Fruit fly (Drosophila melanogaster): ENCODE results near the gene atk.

Gene atk

DNA sequence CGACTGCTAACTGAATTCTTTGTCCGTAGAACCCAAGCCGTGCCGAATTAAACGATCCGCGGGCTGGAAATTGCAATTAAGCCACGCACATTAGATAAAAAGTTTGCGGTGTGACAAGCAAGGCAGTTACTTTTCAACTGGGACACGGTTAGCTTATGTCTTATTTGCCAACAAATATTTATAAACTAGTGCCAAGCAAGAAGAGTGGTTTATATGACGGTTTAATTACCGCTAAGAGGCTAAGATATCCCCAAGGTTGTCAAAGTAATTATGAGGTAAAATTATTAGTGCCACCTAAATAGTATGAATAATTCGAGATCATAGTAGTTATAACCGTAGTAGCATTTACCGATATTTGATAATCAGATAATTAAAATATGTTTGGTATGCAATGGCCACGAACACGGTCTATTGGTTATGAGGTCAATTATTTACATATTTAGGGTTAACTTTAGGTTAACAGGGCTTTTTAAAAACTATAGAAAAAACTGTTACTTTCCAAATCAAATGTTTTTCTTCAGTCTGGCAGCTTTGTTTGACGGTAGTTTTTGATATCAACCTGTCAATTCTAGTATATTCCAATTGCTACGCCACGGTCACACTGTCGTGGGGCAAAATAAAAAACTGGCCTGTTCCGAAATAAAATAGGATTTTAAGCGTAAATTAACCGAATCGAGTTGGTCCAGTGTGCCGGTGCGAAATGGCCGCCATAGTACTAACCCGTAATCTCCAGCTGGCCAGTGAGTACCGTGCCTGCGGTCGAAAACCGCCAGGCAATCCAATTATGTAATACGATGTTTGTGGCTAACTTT is 30.3 kb upstream of the atk start, which contains the start of gene ZnT77C:
Gene ZnT77C, minus strand, starts transcription at position 142 of the 812 bp plus-strand sequence.
- TF ChIP-seq Sox15 (GFP tag; optimal IDR thresholded peaks at IDR 0.05), result no peak
- TF ChIP-seq CG6808 (GFP tag; optimal IDR thresholded peaks at IDR 0.05), result no peak
- TF ChIP-seq vri (GFP tag; optimal IDR thresholded peaks at IDR 0.05), result peak; percentile 83
- TF ChIP-seq Eip78C (GFP tag), result peak; percentile 37
- no peak for TF ChIP-seq Blimp-1 (GFP tag; optimal IDR thresholded peaks at IDR 0.05)
- no peak for TF ChIP-seq fd59A (GFP tag; optimal IDR thresholded peaks at IDR 0.05)
- no peak for TF ChIP-seq esn (GFP tag; optimal IDR thresholded peaks at IDR 0.05)
- TF ChIP-seq Sox14 (GFP tag; optimal IDR thresholded peaks at IDR 0.05), result peak; percentile 5
- no peak for TF ChIP-seq Hr38 (GFP tag; optimal IDR thresholded peaks at IDR 0.05)
- no peak for TF ChIP-seq CG15336 (GFP tag; IDR thresholded peaks at IDR 0.05)
- no peak for TF ChIP-seq CG10631 (GFP tag; optimal IDR thresholded peaks at IDR 0.05)
- no peak for TF ChIP-seq net (GFP tag; optimal IDR thresholded peaks at IDR 0.05)
- TF ChIP-seq CG8319 (GFP tag; optimal IDR thresholded peaks at IDR 0.05), result no peak

DNA sequence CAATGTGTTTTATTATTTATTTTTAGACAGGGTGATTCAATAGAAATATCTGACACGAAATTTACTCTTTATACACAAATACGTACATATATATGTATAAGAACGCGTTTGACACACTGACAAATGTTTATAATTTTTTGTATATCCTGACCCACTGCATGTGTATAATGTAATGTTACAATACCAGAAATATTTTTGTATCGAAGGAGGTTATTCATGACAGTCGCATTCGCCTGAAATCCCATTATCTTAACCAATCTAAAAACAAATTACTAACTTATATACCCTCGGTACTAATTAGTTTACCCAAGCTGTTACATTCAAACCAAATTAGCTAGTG is 29.6 kb upstream of the atk start:
- TF ChIP-seq CG32006 (GFP tag; optimal IDR thresholded peaks at IDR 0.05) (peak; percentile 50), dsx (GFP tag; optimal IDR thresholded peaks at IDR 0.05; ENCODE audit: poor library complexity, severe bottlenecking) (no peak), CG10669 (GFP tag; optimal IDR thresholded peaks at IDR 0.05) (no peak), CG31627 (GFP tag; optimal IDR thresholded peaks at IDR 0.05) (no peak), Eip78C (GFP tag) (peak; percentile 52), CG11762 (GFP tag; optimal IDR thresholded peaks at IDR 0.05; ENCODE audit: insufficient read depth) (no peak), OdsH (GFP tag; optimal IDR thresholded peaks at IDR 0.05) (peak; percentile 28), pdm3 (GFP tag; optimal IDR thresholded peaks at IDR 0.05) (no peak), CG3919 (GFP tag; optimal IDR thresholded peaks at IDR 0.05) (no peak), lz (GFP tag; optimal IDR thresholded peaks at IDR 0.05) (peak; percentile 13), net (GFP tag; optimal IDR thresholded peaks at IDR 0.05) (no peak), Sox14 (GFP tag; optimal IDR thresholded peaks at IDR 0.05) (no peak), CG6163 (GFP tag; IDR thresholded peaks at IDR 0.05) (no peak), Ets96B (tag; optimal IDR thresholded peaks at IDR 0.05) (peak; percentile 9), Smox (GFP tag; optimal IDR thresholded peaks at IDR 0.05) (no peak), CG10631 (GFP tag; optimal IDR thresholded peaks at IDR 0.05) (no peak), salr (GFP tag; optimal IDR thresholded peaks at IDR 0.05) (no peak), CG15336 (GFP tag; IDR thresholded peaks at IDR 0.05) (peak; percentile 25; the same call in 1 of the 2 replicates), Eip93F (GFP tag; optimal IDR thresholded peaks at IDR 0.05) (no peak), CG6808 (GFP tag; optimal IDR thresholded peaks at IDR 0.05) (no peak), CG11902 (GFP tag; optimal IDR thresholded peaks at IDR 0.05) (no peak), Met (GFP tag; optimal IDR thresholded peaks at IDR 0.05) (peak; percentile 8), cyc (GFP tag; optimal IDR thresholded peaks at IDR 0.05) (no peak), fkh (GFP tag; optimal IDR thresholded peaks at IDR 0.05) (no peak), eg (GFP tag; IDR thresholded peaks at IDR 0.05) (no peak), CG9139 (GFP tag; optimal IDR thresholded peaks at IDR 0.05) (no peak), Hr39 (GFP tag; optimal IDR thresholded peaks at IDR 0.05) (no peak), Hr38 (GFP tag; optimal IDR thresholded peaks at IDR 0.05) (no peak), CG3032 (tag; optimal IDR thresholded peaks at IDR 0.05) (no peak), ss (GFP tag; optimal IDR thresholded peaks at IDR 0.05) (no peak), svp (GFP tag) (peak; percentile 46), Hr4 (GFP tag; optimal IDR thresholded peaks at IDR 0.05) (peak; percentile 55), achi (GFP tag; optimal IDR thresholded peaks at IDR 0.05) (peak; percentile 1), Sox15 (GFP tag; optimal IDR thresholded peaks at IDR 0.05) (no peak), Lpt (GFP tag; optimal IDR thresholded peaks at IDR 0.05) (no peak)
